Worm (Caenorhabditis elegans): ENCODE measurements around the gene F55C9.6.

F55C9.6 gene

ce11 chrV:19299262-19299661, 2.6 kb upstream of the F55C9.6 start, which contains the start of gene F55C9.14:
Gene F55C9.14, plus strand, starts transcription at chrV:19299562.
- TF ChIP-seq fos-1 (tag; optimal IDR thresholded peaks at IDR 0.05) (no peak), mxl-2 (GFP tag; conservative IDR thresholded peaks at IDR 0.05) (no peak), F37D6.2 (tag; optimal IDR thresholded peaks at IDR 0.05) (no peak), T20F7.1 (GFP tag; optimal IDR thresholded peaks at IDR 0.05) (no peak), nhr-10 (tag; optimal IDR thresholded peaks at IDR 0.05) (no peak), madf-5 (GFP tag; IDR thresholded peaks at IDR 0.05) (no peak), lim-7 (GFP tag; IDR thresholded peaks at IDR 0.05) (no peak), mdt-29 (GFP tag; IDR thresholded peaks at IDR 0.05) (no peak), R02D3.7 (tag; optimal IDR thresholded peaks at IDR 0.05) (no peak)

DNA sequence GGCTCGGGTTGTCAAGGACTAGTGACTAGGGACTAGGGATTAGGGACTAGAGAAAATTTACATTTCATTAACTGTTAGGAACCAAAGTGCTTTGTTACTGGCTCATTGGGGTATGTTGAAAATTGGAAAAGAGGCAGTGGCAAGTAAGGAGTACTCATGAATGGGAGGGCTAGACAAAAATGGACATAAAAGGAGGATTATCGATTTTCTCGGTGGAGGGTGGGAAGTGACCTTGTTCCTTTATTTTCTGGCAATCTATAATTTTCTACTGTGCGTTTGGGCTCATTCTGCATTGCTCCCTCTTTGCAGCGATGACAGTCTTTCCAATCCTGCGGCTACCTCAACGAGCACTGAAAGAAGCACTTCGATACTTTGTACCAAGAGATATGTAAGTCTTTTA, 887 bp upstream of the F55C9.6 start, which contains the start of gene fbxb-60:
fbxb-60 (plus strand) TSS at position 301 of the 400 bp plus-strand sequence.
- TF ChIP-seq ceh-28 (tag; optimal IDR thresholded peaks at IDR 0.05) (peak; percentile 9), dmd-6 (GFP tag; IDR thresholded peaks at IDR 0.05) (no peak), nhr-76 (tag; optimal IDR thresholded peaks at IDR 0.05) (no peak), F37D6.2 (tag; optimal IDR thresholded peaks at IDR 0.05) (no peak), sdz-12 (GFP tag; optimal IDR thresholded peaks at IDR 0.05) (no peak), arid-1 (GFP tag; conservative IDR thresholded peaks at IDR 0.05) (no peak), spr-3 (GFP tag; optimal IDR thresholded peaks at IDR 0.05) (no peak), ceh-32 (tag; optimal IDR thresholded peaks at IDR 0.05; ENCODE audit: poor library complexity) (no peak), lin-38 (GFP tag; IDR thresholded peaks at IDR 0.05) (no peak), tag-97 (GFP tag; IDR thresholded peaks at IDR 0.05) (no peak), aha-1 (tag) (peak; percentile 76), madf-5 (GFP tag; IDR thresholded peaks at IDR 0.05) (no peak), dpl-1 (GFP tag; optimal IDR thresholded peaks at IDR 0.05) (no peak), daf-19 (GFP tag; conservative IDR thresholded peaks at IDR 0.05) (no peak), aly-2 (tag; optimal IDR thresholded peaks at IDR 0.05) (no peak)

DNA sequence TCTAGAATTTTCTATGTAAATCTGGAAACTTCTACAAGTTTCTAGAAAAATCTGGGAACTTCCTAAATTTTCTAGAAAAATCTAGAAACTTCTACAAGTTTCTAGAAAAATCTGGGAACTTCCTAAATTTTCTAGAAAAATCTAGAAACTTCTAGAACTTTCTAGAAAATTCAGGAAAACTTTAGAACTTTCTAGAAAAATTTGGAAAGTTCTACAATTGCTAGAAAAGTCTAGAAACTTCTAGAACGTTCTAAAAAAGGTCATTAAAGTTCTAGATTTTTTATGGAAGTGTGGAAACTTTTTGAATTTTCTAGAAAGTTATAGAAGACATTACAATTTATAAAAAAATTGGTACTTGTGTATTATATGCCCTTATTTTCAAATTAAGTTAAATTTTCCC, 3.6 kb downstream of the F55C9.6 start, which contains the start of gene F55C9.5:
F55C9.5 (minus strand) TSS at position 101 of the 400 bp plus-strand sequence.
- no peak for TF ChIP-seq lin-38 (GFP tag; IDR thresholded peaks at IDR 0.05)
- no peak for TF ChIP-seq hmg-1.1 (GFP tag; IDR thresholded peaks at IDR 0.05)
- TF ChIP-seq daf-12 (tag; optimal IDR thresholded peaks at IDR 0.05) = no peak
- TF ChIP-seq dpl-1 (GFP tag; optimal IDR thresholded peaks at IDR 0.05) = no peak
- TF ChIP-seq pqm-1 (tag; optimal IDR thresholded peaks at IDR 0.05) = no peak
- TF ChIP-seq madf-5 (GFP tag; IDR thresholded peaks at IDR 0.05) = no peak
- TF ChIP-seq ztf-11 (tag; optimal IDR thresholded peaks at IDR 0.05) = no peak
- no peak for TF ChIP-seq tra-1 (GFP tag; IDR thresholded peaks at IDR 0.05)
- TF ChIP-seq dve-1 (tag; optimal IDR thresholded peaks at IDR 0.05; ENCODE audit: insufficient read depth) = no peak
- no peak for TF ChIP-seq ceh-82 (tag; optimal IDR thresholded peaks at IDR 0.05)
- no peak for TF ChIP-seq T20F7.1 (GFP tag; optimal IDR thresholded peaks at IDR 0.05)
- no peak for TF ChIP-seq daf-19 (GFP tag; conservative IDR thresholded peaks at IDR 0.05)
- TF ChIP-seq fkh-10 (GFP tag; optimal IDR thresholded peaks at IDR 0.05) = no peak
- no peak for TF ChIP-seq sdz-12 (GFP tag; optimal IDR thresholded peaks at IDR 0.05)
- TF ChIP-seq spr-1 (tag; optimal IDR thresholded peaks at IDR 0.05) = no peak
- TF ChIP-seq gei-8 (GFP tag; optimal IDR thresholded peaks at IDR 0.05) = no peak
- TF ChIP-seq hlh-11 (tag; optimal IDR thresholded peaks at IDR 0.05) = no peak
- no peak for TF ChIP-seq nhr-10 (tag; optimal IDR thresholded peaks at IDR 0.05)
- no peak for TF ChIP-seq F10B5.3 (tag; optimal IDR thresholded peaks at IDR 0.05)
- TF ChIP-seq F37D6.2 (tag; optimal IDR thresholded peaks at IDR 0.05) = no peak

- TF ChIP-seq dve-1 (tag; optimal IDR thresholded peaks at IDR 0.05; ENCODE audit: insufficient read depth) (no peak), vab-7 (GFP tag; IDR thresholded peaks at IDR 0.05) (no peak), nhr-76 (tag; optimal IDR thresholded peaks at IDR 0.05) (no peak), unc-62 (GFP tag; optimal IDR thresholded peaks at IDR 0.05 in 1 of 2) (peak in 1 of 2 experiments; percentile 71), unc-62 (tag; optimal IDR thresholded peaks at IDR 0.05) (no peak)
Measured at ce11 chrV:19288073-19288805, 8.4 kb downstream of the F55C9.6 start, which contains the start of the genes F55C9.3 and fbxb-57. Gene F55C9.3, minus strand, starts transcription at chrV:19288173. Gene fbxb-57, plus strand, starts transcription at chrV:19288755.

All from whole organism, L4 larva.